Worm (Caenorhabditis elegans): ENCODE results near the gene C14A4.6.
A peak's percentile ranks its signal among the peaks of the same experiment; 100 is the strongest.

The C14A4.6 gene

DNA sequence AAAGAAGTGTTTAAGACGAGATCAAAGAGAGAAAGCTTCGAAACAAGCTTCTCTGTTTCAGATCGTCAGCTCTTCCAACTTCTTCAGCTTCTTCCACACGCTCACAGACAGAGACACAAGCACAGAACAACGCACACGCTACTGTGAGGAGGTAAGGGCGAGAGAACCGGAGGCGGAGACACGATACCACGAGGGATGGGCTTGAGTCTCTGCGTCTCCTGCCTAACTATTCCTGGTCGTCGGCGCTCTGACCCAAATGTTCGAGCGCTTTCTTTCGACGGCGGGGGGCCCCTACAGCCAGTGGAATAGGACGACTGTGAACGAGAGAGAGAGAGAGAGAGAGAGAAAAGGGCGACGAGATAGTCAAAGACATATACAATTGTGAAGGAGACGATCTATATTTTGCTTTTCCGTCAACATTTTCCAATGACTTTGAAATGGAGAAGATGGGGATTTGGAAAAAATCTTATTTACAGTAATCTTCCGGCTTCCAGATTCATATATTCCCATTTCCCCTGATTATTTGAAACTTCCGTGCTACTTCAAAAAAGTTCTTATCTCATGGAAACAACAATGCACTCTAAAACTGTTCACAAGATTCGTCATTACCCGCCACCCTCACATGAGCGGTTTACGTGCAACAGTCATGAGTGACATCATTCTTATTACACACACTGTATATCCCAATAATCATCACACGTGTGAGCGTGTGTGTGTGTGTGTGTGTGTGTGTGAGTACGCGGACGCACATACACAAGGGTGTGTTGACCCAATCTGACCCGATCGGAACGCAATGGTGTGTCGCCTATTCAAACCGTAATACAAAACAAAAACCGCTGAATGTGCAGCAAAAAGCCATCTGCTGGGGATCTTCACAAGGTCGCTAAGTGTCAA is 45.6 kb downstream of the C14A4.6 start (continued):
- no peak for TF ChIP-seq ceh-83 (GFP tag; optimal IDR thresholded peaks at IDR 0.05)
- no peak for TF ChIP-seq M03D4.4 (tag; optimal IDR thresholded peaks at IDR 0.05)
- TF ChIP-seq ztf-11 (tag; optimal IDR thresholded peaks at IDR 0.05) = peak; percentile 68
- peak; percentile 28 for TF ChIP-seq mls-2 (tag; optimal IDR thresholded peaks at IDR 0.05)

DNA sequence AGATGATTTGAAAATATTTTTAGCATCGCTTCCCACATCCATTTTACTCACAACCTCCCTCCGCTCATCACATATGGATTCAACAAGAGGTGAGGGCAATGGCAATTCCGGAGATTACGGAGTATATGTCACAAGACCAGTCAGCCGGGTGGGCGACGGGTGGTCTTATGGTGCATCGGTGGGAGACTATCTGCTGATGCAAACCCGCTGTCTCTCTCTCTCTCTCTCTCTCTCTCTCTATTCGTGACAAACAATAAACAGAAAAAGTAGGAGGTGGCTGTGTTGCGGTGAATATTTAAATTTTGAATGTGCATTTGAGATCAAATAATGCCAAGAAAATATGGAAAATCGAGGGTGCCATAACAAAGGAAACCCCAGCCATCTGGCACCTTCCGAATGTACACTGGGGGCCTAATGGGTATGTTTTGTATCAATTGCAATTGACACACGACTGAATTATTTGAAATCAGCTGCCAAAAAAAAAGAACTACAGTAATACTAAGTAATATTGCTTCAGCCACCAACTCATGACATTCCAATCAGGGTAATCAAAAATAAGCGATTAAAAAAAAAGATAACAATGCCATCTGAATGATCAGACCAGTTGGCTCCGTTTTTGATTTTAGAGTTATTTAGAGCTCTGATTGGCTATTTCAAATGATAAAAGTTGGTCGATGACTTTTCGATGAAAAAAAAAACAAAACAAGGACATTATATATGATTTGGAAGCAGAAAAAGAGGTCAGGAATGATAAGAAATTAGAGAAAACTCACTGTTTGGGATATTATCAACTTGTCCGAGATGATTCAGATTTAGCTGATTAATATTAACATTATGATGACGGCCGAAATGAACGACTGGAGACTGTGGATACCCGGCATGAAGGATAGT is 46.5 kb downstream of the C14A4.6 start:
- peak; percentile 5 for TF ChIP-seq M03D4.4 (tag; optimal IDR thresholded peaks at IDR 0.05)
- no peak for TF ChIP-seq zip-8 (tag; optimal IDR thresholded peaks at IDR 0.05)
- TF ChIP-seq cnd-1 (tag; optimal IDR thresholded peaks at IDR 0.05) = peak; percentile 56
- no peak for TF ChIP-seq tbx-8 (GFP tag; optimal IDR thresholded peaks at IDR 0.05)
- TF ChIP-seq mls-2 (tag; optimal IDR thresholded peaks at IDR 0.05) = no peak
- TF ChIP-seq unc-62 (GFP tag; optimal IDR thresholded peaks at IDR 0.05) = no peak
- TF ChIP-seq ceh-39 (tag; optimal IDR thresholded peaks at IDR 0.05) = no peak
- no peak for TF ChIP-seq ceh-43 (GFP tag; optimal IDR thresholded peaks at IDR 0.05)
- TF ChIP-seq ces-1 (GFP tag; optimal IDR thresholded peaks at IDR 0.05) = no peak
- TF ChIP-seq flh-1 (GFP tag; optimal IDR thresholded peaks at IDR 0.05) = no peak
- no peak for TF ChIP-seq mab-5 (tag; optimal IDR thresholded peaks at IDR 0.05)
- no peak for TF ChIP-seq elt-3 (tag; optimal IDR thresholded peaks at IDR 0.05)
- TF ChIP-seq nhr-2 (tag; optimal IDR thresholded peaks at IDR 0.05) = no peak
- no peak for TF ChIP-seq lin-13 (tag; optimal IDR thresholded peaks at IDR 0.05)
- TF ChIP-seq ztf-11 (tag; optimal IDR thresholded peaks at IDR 0.05) = no peak
- peak; percentile 11 for TF ChIP-seq sptf-1 (tag; optimal IDR thresholded peaks at IDR 0.05)

DNA sequence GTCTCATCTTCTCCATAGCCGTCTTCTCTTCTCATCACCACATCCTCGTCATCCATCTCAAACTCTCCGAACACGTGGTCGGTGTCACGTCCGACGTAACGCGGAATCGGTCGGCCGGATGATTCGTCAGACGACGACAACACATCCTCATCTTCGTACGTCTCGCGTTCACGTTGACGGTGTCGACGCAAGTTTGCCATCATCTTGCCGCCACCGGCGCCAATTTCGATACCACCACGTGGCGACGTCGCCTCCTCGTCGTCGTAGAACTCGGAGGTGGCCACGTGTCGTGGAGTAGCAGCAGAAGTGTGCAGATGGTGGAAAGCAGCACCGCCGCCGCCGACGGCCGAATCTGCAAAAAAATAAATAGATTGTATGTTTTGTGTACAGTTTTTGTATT is 47.3 kb downstream of the C14A4.6 start:
- TF ChIP-seq lin-32 (GFP tag; optimal IDR thresholded peaks at IDR 0.05) = no peak
- no peak for TF ChIP-seq nhr-28 (tag; optimal IDR thresholded peaks at IDR 0.05)
- TF ChIP-seq ztf-11 (tag; optimal IDR thresholded peaks at IDR 0.05) = no peak
- TF ChIP-seq cnd-1 (tag; optimal IDR thresholded peaks at IDR 0.05) = no peak
- no peak for TF ChIP-seq nhr-237 (tag; optimal IDR thresholded peaks at IDR 0.05)
- TF ChIP-seq tbx-8 (GFP tag; optimal IDR thresholded peaks at IDR 0.05) = no peak
- no peak for TF ChIP-seq bed-3 (GFP tag; optimal IDR thresholded peaks at IDR 0.05)
- TF ChIP-seq sem-2 (GFP tag; optimal IDR thresholded peaks at IDR 0.05) = no peak
- no peak for TF ChIP-seq unc-62 (GFP tag; optimal IDR thresholded peaks at IDR 0.05)
- no peak for TF ChIP-seq blmp-1 (tag; optimal IDR thresholded peaks at IDR 0.05)

DNA sequence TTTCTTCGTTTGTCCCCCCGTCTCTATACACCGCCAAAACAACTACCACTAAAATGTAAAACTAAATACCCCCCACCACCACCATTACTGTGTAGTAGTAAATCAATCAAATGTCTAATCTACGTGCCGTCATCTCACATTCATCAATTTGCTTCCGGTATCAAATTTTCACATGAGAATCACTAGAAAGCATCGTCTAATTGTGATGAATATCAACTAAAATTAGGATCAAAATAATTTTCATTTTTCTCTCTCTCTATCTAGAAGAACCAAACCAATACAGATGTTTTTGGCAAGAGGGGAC is 47.8 kb downstream of the C14A4.6 start:
- TF ChIP-seq unc-120 (tag; optimal IDR thresholded peaks at IDR 0.05; ENCODE audit: poor library complexity, severe bottlenecking) = no peak
- TF ChIP-seq mep-1 (tag; optimal IDR thresholded peaks at IDR 0.05) = no peak
- TF ChIP-seq unc-62 (GFP tag; optimal IDR thresholded peaks at IDR 0.05) = peak; percentile 76
- no peak for TF ChIP-seq blmp-1 (tag; optimal IDR thresholded peaks at IDR 0.05)
- TF ChIP-seq ham-2 (GFP tag; optimal IDR thresholded peaks at IDR 0.05) = no peak

DNA sequence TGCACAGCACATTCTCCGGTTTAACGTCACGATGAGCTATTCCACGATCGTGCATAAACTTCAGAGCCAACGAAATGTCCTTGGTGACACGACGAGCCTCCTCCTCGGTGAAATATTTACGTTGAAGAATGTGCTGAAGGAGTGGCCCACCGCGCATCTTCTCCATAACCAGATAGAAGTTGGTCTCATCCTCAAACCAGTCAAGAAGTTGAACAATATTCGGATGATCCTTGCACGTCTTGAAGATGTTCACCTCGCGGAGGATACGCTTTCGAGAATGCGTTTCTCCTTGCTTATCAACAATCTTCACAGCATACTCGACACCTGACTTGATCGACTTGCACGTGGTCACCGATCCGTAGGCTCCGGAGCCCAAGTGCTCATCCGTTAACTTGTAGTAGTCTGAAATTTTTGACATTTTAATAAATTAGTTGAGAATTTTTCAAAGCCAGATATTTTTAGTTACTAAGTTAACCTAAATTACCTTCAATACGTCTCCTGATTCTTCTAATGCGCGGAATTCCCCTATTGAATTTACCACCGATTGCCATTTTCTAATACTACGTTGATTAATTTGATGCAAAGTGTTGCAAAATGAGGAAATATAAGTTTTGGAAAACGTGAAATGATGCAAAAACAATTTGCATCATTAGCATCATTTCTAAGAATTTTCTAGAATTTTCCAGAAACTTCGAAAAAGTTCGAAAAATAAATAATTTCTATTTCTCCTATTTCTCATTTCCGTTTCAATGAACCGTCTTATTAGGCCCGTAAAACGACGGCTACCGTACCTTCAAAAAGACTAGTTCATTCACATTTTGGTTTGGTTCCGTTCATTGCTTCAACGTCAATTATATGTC is 48.4 kb downstream of the C14A4.6 start:
- TF ChIP-seq lin-13 (tag; optimal IDR thresholded peaks at IDR 0.05) (no peak), nhr-76 (tag; optimal IDR thresholded peaks at IDR 0.05) (no peak), ztf-11 (tag; optimal IDR thresholded peaks at IDR 0.05) (no peak), nhr-2 (tag; optimal IDR thresholded peaks at IDR 0.05) (no peak), ces-1 (GFP tag; optimal IDR thresholded peaks at IDR 0.05) (no peak), mab-5 (tag; optimal IDR thresholded peaks at IDR 0.05) (no peak), hlh-1 (tag; optimal IDR thresholded peaks at IDR 0.05) (no peak), sptf-1 (tag; optimal IDR thresholded peaks at IDR 0.05) (no peak), ham-2 (GFP tag; optimal IDR thresholded peaks at IDR 0.05) (no peak), pha-4 (tag; optimal IDR thresholded peaks at IDR 0.05) (no peak), ceh-43 (GFP tag; optimal IDR thresholded peaks at IDR 0.05) (no peak)
